Worm (Caenorhabditis elegans) whole organism, midembryonic: ENCODE measurements around the gene F23H12.5.

Experiments
- T22C8.4 ChIP-seq: fragments of 200-800 bp; sonication (Bioruptor generic); IDR thresholded peaks from 2 replicates; pipeline ENCODE4 v1.3.6; 2022; ENCODE audit warnings: missing genetic modification characterization, missing compliant biosample characterization
- ztf-23 ChIP-seq: fragments of 200-800 bp; sonication (Bioruptor generic); IDR thresholded peaks from 2 replicates; pipeline ENCODE4 v1.3.6; 2022; ENCODE audit warnings: missing genetic modification reagents, missing genetic modification characterization, missing compliant biosample characterization
- ztf-29 ChIP-seq: fragments of 200-800 bp; sonication (Bioruptor generic); IDR thresholded peaks from 2 replicates; pipeline ENCODE4 v1.3.6; 2022; ENCODE audit warnings: missing genetic modification reagents, missing genetic modification characterization, missing compliant biosample characterization

DNA sequence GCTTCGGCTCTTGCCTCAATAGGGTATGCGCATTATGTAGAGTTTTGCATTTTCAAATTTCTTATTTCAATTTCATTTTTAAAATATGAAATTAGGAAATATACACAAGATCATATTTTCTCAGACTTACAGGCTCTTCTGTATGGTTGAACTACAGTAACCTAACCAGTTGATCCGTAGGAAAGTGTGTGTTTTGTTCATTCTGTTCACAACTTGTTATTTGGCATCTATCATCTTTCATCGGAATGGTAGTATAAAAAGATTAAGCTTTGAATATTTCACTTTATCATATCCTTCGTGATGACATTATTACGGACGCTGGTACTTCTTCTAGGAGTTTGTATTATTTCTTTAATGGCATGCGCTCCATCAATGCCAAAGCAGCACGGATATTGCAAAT, 47.5 kb downstream of the F23H12.5 start, which contains the start of gene K01D12.10:
- no peak for TF ChIP-seq T22C8.4 (GFP tag; lab: Robert Waterston, UW)
- TF ChIP-seq ztf-23 (GFP tag; lab: Robert Waterston, UW) = no peak
- TF ChIP-seq ztf-29 (GFP tag; lab: Robert Waterston, UW) = no peak
